Worm (Caenorhabditis elegans) whole organism, late embryonic: ENCODE measurements around the gene skpo-3.

Source experiments
- C08G9.2 ChIP-seq: sonication (generic microtip); optimal IDR thresholded peaks from 2 replicates; lab custom pipeline; 2016; ENCODE audit warnings: mild to moderate bottlenecking, missing genetic modification characterization, moderate library complexity, missing compliant biosample characterization
- K09A11.1 ChIP-seq: sonication (generic microtip); optimal IDR thresholded peaks from 2 replicates; lab custom pipeline; 2017; ENCODE audit warnings: antibody characterized with exemption, mild to moderate bottlenecking, missing genetic modification characterization, missing compliant biosample characterization; ENCODE audit not compliant: insufficient read depth
- ceh-18 ChIP-seq: sonication (generic microtip); optimal IDR thresholded peaks from 2 replicates; lab custom pipeline; 2016; ENCODE audit warnings: missing genetic modification characterization, missing compliant biosample characterization
- ceh-22 ChIP-seq: sonication (generic microtip); optimal IDR thresholded peaks from 2 replicates; lab custom pipeline; 2017; ENCODE audit warnings: missing biosample characterization, missing genetic modification characterization
- ceh-24 ChIP-seq: sonication (generic microtip); optimal IDR thresholded peaks from 2 replicates; lab custom pipeline; 2016; ENCODE audit warnings: mild to moderate bottlenecking, missing genetic modification characterization, missing compliant biosample characterization
- ceh-30 ChIP-seq: fragments of 150-350 bp; optimal IDR thresholded peaks from 2 replicates; lab custom pipeline; 2014; ENCODE audit warnings: missing biosample characterization, missing genetic modification characterization
- ceh-31 ChIP-seq: sonication (generic microtip); optimal IDR thresholded peaks from 2 replicates; lab custom pipeline; 2016; ENCODE audit warnings: missing genetic modification characterization, missing compliant biosample characterization
- ceh-34 ChIP-seq: sonication (generic microtip); optimal IDR thresholded peaks from 2 replicates; lab custom pipeline; 2016; ENCODE audit warnings: mild to moderate bottlenecking, missing genetic modification characterization, missing compliant biosample characterization
- ceh-48 ChIP-seq: sonication (generic microtip); optimal IDR thresholded peaks from 2 replicates; lab custom pipeline; 2016; ENCODE audit warnings: missing genetic modification characterization, inconsistent platforms, missing compliant biosample characterization
- ceh-6 ChIP-seq: fragments of 200-800 bp; sonication (Bioruptor generic); optimal IDR thresholded peaks from 2 replicates; lab custom pipeline; 2018; ENCODE audit warnings: mild to moderate bottlenecking, missing genetic modification characterization, missing compliant biosample characterization
- che-1 ChIP-seq: sonication (generic microtip); optimal IDR thresholded peaks from 2 replicates; lab custom pipeline; 2016; ENCODE audit warnings: mild to moderate bottlenecking, missing genetic modification characterization, missing compliant biosample characterization
- dmd-4 ChIP-seq: sonication (generic microtip); optimal IDR thresholded peaks from 2 replicates; lab custom pipeline; 2016; ENCODE audit warnings: borderline replicate concordance, missing genetic modification characterization, missing compliant biosample characterization
- dve-1 ChIP-seq: sonication (generic microtip); optimal IDR thresholded peaks from 2 replicates; lab custom pipeline; 2017; ENCODE audit warnings: antibody characterized with exemption, mild to moderate bottlenecking, missing genetic modification characterization, missing compliant biosample characterization
- elt-2 ChIP-seq: sonication (generic microtip); optimal IDR thresholded peaks from 2 replicates; lab custom pipeline; 2016; ENCODE audit warnings: missing genetic modification reagents, missing genetic modification characterization, missing compliant biosample characterization
- eyg-1 ChIP-seq: sonication (generic microtip); optimal IDR thresholded peaks from 2 replicates; lab custom pipeline; 2016; ENCODE audit warnings: missing genotype, missing genetic modification characterization, missing compliant biosample characterization
- fax-1 ChIP-seq: sonication (generic microtip); optimal IDR thresholded peaks from 2 replicates; lab custom pipeline; 2016; ENCODE audit warnings: missing genotype, missing genetic modification characterization, missing compliant biosample characterization
- fkh-10 ChIP-seq: fragments of 150-350 bp; optimal IDR thresholded peaks from 2 replicates; lab custom pipeline; 2014; ENCODE audit warnings: missing biosample characterization, missing genetic modification reagents, missing genetic modification characterization
- fkh-6 ChIP-seq: sonication (generic microtip); optimal IDR thresholded peaks from 2 replicates; lab custom pipeline; 2016; ENCODE audit warnings: missing genetic modification characterization, missing compliant biosample characterization
- gmeb-2 ChIP-seq: sonication (generic microtip); optimal IDR thresholded peaks from 2 replicates; lab custom pipeline; 2016; ENCODE audit warnings: missing genetic modification characterization, inconsistent platforms, missing compliant biosample characterization
- hlh-13 ChIP-seq: fragments of 200-800 bp; sonication (Bioruptor generic); optimal IDR thresholded peaks from 2 replicates; lab custom pipeline; 2018; ENCODE audit warnings: mild to moderate bottlenecking, missing genetic modification characterization, missing compliant biosample characterization
- hlh-6 ChIP-seq: sonication (generic microtip); optimal IDR thresholded peaks from 2 replicates; lab custom pipeline; 2016; ENCODE audit warnings: missing genotype, missing genetic modification characterization, missing compliant biosample characterization
- hlh-8 ChIP-seq: sonication (generic microtip); optimal IDR thresholded peaks from 2 replicates; lab custom pipeline; 2016; ENCODE audit warnings: missing genotype, missing genetic modification characterization, missing compliant biosample characterization
- nhr-232 ChIP-seq: sonication (generic microtip); optimal IDR thresholded peaks from 2 replicates; lab custom pipeline; 2016; ENCODE audit warnings: missing genetic modification characterization, missing compliant biosample characterization
- odd-2 ChIP-seq: sonication (generic microtip); optimal IDR thresholded peaks from 2 replicates; lab custom pipeline; 2017; ENCODE audit warnings: antibody characterized with exemption, mild to moderate bottlenecking, missing genetic modification characterization, missing compliant biosample characterization
- pag-3 ChIP-seq: sonication (generic microtip); optimal IDR thresholded peaks from 2 replicates; lab custom pipeline; 2016; ENCODE audit warnings: missing compliant biosample characterization, missing genetic modification characterization, borderline replicate concordance
- pat-9 ChIP-seq: fragments of 200-800 bp; sonication (Bioruptor generic); optimal IDR thresholded peaks from 2 replicates; lab custom pipeline; 2018; ENCODE audit warnings: mild to moderate bottlenecking, missing genetic modification characterization, moderate library complexity, missing compliant biosample characterization
- pax-1 ChIP-seq: fragments of 150-350 bp; optimal IDR thresholded peaks from 2 replicates; lab custom pipeline; 2014; ENCODE audit warnings: missing biosample characterization, missing genetic modification characterization
- ref-2 ChIP-seq: sonication (generic microtip); optimal IDR thresholded peaks from 2 replicates; lab custom pipeline; 2016; ENCODE audit warnings: missing genetic modification characterization, missing compliant biosample characterization
- rnt-1 ChIP-seq: sonication (generic microtip); optimal IDR thresholded peaks from 2 replicates; lab custom pipeline; 2016; ENCODE audit warnings: missing genetic modification characterization, missing compliant biosample characterization
- sdc-2 ChIP-seq: sonication (generic microtip); optimal IDR thresholded peaks from 2 replicates; lab custom pipeline; 2016; ENCODE audit warnings: missing genotype, missing genetic modification characterization, missing compliant biosample characterization
- sox-2 ChIP-seq: fragments of 200-800 bp; sonication (Bioruptor generic); IDR thresholded peaks from 2 replicates; pipeline ENCODE4 v1.3.6; 2022; ENCODE audit warnings: missing genetic modification reagents, missing genetic modification characterization, missing compliant biosample characterization
- sox-4 ChIP-seq: sonication (generic microtip); optimal IDR thresholded peaks from 2 replicates; lab custom pipeline; 2017; ENCODE audit warnings: mild to moderate bottlenecking, missing genetic modification characterization, inconsistent platforms, missing compliant biosample characterization
- syd-9 ChIP-seq: sonication (generic microtip); optimal IDR thresholded peaks from 2 replicates; lab custom pipeline; 2016; ENCODE audit warnings: mild to moderate bottlenecking, missing genetic modification characterization, moderate library complexity, missing compliant biosample characterization
- ttx-3 ChIP-seq: sonication (generic microtip); optimal IDR thresholded peaks from 2 replicates; lab custom pipeline; 2016; ENCODE audit warnings: missing genetic modification reagents, missing genetic modification characterization, missing compliant biosample characterization
- unc-55 ChIP-seq: sonication (generic microtip); optimal IDR thresholded peaks from 2 replicates; lab custom pipeline; 2017; ENCODE audit warnings: missing biosample characterization, missing genetic modification reagents, missing genetic modification characterization
- zip-5 ChIP-seq: sonication (generic microtip); optimal IDR thresholded peaks from 2 replicates; lab custom pipeline; 2016; ENCODE audit warnings: missing genetic modification characterization, missing compliant biosample characterization

The skpo-3 gene

DNA sequence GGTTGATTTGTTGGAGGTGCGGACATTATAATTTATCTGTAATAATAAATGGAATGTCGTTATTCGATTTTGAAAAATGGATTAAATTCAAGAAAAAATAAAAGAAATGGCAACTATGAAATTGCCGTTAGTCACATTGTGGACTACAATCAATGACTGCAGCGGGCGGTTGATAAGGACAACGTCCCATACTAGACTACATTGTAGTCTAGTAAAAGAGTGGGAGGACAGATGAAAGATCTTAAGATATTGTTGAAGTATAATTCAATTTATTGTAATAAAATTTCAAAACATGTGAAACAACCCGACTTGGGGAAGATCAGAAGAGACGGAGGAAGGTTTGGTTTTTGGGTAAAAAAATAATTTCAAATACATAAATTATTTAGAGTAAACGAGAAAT is 6.3 kb downstream of the skpo-3 start, which contains the start of the genes prx-13 and ada-2:
Gene prx-13 (minus strand): TSS at position 38 of the 400 bp plus-strand sequence.
Gene ada-2 (plus strand): TSS at position 282 of the 400 bp plus-strand sequence.
- TF ChIP-seq elt-2, result peak; percentile 73
- no peak for TF ChIP-seq K09A11.1 (tag; lab: Kevin White, UChicago)

DNA sequence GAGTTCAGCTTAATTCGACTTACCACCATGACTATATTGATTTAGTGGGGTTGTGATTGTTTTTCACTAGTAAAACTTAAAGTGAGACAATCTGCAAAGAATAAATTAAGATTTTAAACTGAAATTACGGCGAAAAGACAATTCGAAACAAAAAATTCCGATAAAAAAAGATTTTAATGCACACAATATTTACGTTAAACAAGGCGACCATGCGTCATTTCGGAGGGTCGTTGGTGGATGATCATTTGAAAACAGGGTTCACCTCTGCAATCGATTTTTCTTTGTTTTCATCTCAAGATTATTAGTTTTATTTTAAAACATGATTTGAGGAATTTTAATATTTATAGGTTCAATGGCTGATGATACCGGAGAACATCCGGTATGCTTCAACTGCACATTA is 7.4 kb downstream of the skpo-3 start, which contains the start of gene lsm-4:
Gene lsm-4 (minus strand): TSS at position 91 of the 400 bp plus-strand sequence.
- TF ChIP-seq ceh-48 (tag; lab: Kevin White, UChicago), result peak; percentile 30
- no peak for TF ChIP-seq unc-55

DNA sequence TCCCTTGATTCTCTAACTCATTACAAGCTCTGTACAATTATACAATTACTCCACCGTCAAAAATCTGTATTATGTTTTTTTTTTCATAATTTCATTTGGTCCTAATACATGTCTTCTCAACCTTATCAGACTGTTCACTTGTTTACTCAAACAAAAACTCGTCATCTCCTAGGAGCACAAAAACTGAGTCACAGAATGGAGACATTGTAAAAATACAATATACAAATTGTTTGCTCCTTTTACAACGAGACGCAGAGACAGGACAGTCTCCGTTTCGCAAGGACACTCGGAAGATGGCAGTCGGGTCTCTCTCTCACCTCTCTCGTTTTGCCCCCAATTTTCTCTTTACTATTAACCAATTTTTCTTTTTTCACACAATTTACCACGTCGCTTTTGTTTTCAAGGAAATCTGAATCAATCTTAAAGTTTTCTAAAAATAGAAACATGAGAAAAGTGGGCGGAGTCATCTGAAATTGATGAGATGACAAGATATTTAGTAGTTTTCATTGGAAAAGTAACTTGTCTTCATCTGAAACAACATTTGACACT is 10.0 kb downstream of the skpo-3 start, which contains the start of gene F32A5.8:
Gene F32A5.8 (plus strand): TSS at position 499 of the 549 bp plus-strand sequence.
- TF ChIP-seq ceh-31 (tag; lab: Kevin White, UChicago) (no peak), sox-2 (GFP tag; lab: Robert Waterston, UW) (no peak), dve-1 (peak; percentile 50), eyg-1 (tag; lab: Kevin White, UChicago) (no peak), ceh-30 (tag; lab: Kevin White, UChicago) (no peak), pax-1 (tag; lab: Kevin White, UChicago) (no peak), ceh-18 (tag; lab: Kevin White, UChicago) (no peak), odd-2 (peak; percentile 3)

DNA sequence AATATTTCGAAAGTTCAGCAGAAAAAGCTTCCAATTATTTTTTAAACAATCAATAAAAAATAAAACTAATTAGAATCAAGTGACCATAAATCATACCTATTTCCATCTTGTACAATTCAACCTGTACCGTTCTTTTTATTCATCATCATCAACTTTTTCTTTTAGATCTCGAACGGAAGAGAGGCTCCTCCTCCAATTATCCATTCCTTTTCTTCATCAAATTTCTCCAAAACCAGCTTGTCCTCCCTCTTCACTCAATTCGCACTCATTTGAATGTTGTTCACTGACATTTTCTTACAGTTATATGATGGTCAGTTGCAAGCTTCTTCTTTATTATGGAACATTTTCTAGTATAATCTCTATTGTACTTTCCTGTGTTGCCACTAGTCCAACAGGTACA is 16.2 kb downstream of the skpo-3 start, which contains the start of gene C30G12.4:
Gene C30G12.4 (plus strand): TSS at position 301 of the 400 bp plus-strand sequence.
- TF ChIP-seq nhr-232 (tag; lab: Kevin White, UChicago), result no peak
- TF ChIP-seq gmeb-2 (tag; lab: Kevin White, UChicago), result no peak
- TF ChIP-seq ttx-3 (tag; lab: Kevin White, UChicago), result no peak
- TF ChIP-seq syd-9 (tag; lab: Kevin White, UChicago), result no peak
- TF ChIP-seq che-1, result no peak
- TF ChIP-seq dmd-4 (tag; lab: Kevin White, UChicago), result no peak
- no peak for TF ChIP-seq hlh-6 (tag; lab: Kevin White, UChicago)
- TF ChIP-seq fax-1 (tag; lab: Kevin White, UChicago), result no peak
- no peak for TF ChIP-seq pag-3 (tag; lab: Kevin White, UChicago)
- TF ChIP-seq rnt-1 (tag; lab: Kevin White, UChicago), result no peak
- TF ChIP-seq, all 69 proteins: peak for 0

DNA sequence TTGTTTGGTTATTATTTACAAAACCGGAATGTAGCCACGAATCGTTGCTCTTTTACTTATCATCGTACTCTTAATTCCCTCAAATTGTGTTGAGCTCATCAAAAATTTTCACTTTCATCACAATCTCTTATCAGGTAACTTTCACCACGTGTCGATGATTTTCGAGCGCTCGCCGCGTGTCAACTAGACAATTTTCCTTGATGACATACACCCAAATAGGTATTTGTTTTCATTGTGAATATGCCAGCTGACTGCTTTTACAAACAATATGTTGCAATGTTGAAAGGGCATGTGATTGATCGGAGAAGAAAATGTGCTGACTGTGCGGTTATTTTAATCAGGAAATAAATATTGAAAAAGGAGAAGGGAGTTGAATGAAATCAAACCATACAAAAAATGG is 19.0 kb downstream of the skpo-3 start:
- TF ChIP-seq hlh-8 (tag; lab: Kevin White, UChicago), result no peak

DNA sequence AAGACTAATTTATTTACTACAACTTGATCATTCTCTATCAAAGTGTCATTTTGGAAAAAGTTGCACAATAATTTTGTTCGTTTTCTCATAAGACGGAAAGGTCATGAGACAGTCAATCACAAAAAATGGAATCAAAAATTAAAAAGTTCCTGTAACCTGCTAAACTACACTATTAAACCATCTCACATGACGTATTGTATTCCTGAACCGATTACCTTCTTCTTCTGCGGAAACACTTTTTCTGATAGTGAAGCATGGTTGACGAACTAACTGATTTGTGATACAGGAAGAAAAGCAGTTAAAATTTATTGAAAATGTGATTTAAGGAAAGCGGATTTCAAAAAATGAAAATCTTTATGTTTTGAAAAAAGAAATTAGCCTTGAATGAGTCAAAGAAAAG is 24.1 kb downstream of the skpo-3 start:
- no peak for TF ChIP-seq che-1
- no peak for TF ChIP-seq gmeb-2 (tag; lab: Kevin White, UChicago)
- no peak for TF ChIP-seq pag-3 (tag; lab: Kevin White, UChicago)
- no peak for TF ChIP-seq ceh-24
- no peak for TF ChIP-seq ceh-6 (GFP tag; lab: Kevin White, UChicago)
- TF ChIP-seq nhr-232 (tag; lab: Kevin White, UChicago), result no peak
- no peak for TF ChIP-seq ceh-30 (tag; lab: Kevin White, UChicago)
- TF ChIP-seq sox-4 (tag; lab: Kevin White, UChicago), result no peak
- no peak for TF ChIP-seq syd-9 (tag; lab: Kevin White, UChicago)
- TF ChIP-seq zip-5 (tag; lab: Kevin White, UChicago), result no peak

DNA sequence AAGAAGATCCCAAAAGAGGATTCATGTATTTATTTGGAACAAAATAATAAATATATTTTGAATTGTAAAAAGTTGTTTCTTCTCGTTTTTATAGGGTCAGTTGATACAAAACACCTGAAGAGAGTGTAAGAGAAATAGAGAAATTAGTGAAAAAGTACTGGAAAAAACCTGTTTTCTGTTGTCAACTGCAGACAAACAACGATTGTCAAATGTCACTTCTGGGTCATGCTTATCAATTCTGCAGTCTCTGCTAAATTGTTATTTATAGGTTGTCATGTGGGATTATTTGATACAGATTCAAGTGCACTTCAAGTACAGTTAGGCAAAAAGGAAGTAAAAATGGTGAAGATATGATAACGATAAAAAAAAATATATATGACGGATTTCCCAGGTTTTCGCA is 26.8 kb downstream of the skpo-3 start:
- TF ChIP-seq ceh-30 (tag; lab: Kevin White, UChicago) (no peak), fkh-6 (no peak), sdc-2 (no peak), ceh-24 (no peak), ref-2 (no peak), ceh-34 (tag; lab: Kevin White, UChicago) (no peak), ceh-22 (no peak), hlh-13 (GFP tag; lab: Kevin White, UChicago) (no peak), fkh-10 (GFP tag; lab: Kevin White, UChicago) (no peak), nhr-232 (tag; lab: Kevin White, UChicago) (no peak), sox-4 (tag; lab: Kevin White, UChicago) (no peak), pat-9 (tag; lab: Kevin White, UChicago) (no peak), C08G9.2 (tag; lab: Kevin White, UChicago) (no peak)
